Fruit fly (Drosophila melanogaster) Kc167 (cell line): ENCODE data around the gene orb.

Experiments used
- Sin3A ChIP-seq: fragments of >200 bp; optimal IDR thresholded peaks from 2 replicates; lab custom pipeline; 2018; ENCODE audit warnings: missing external identifiers
- insv ChIP-seq: fragments of >200 bp; optimal IDR thresholded peaks from 3 replicates; lab custom pipeline; 2018; ENCODE audit warnings: missing external identifiers
- psq ChIP-seq: fragments of >200 bp; optimal IDR thresholded peaks from 2 replicates; lab custom pipeline; 2017; ENCODE audit warnings: missing external identifiers
- ttk ChIP-seq: sonication (Bioruptor generic); optimal IDR thresholded peaks from 2 replicates; lab custom pipeline; 2017; ENCODE audit warnings: missing external identifiers

dm6 chr3R:23257986-23258427, 22.6 kb downstream of the orb start, which contains the start of the genes wda and Pex11c:
- TF ChIP-seq Sin3A = no peak
- no peak for TF ChIP-seq insv (lab: Kevin White, UChicago)
- TF ChIP-seq psq (lab: Kevin White, UChicago) = no peak
- no peak for TF ChIP-seq ttk (lab: Kevin White, UChicago)
